Fruit fly (Drosophila melanogaster) whole organism: Measurements from ENCODE around the gene Ptp61F.

ENCODE experiments used
- Dll ChIP-seq: fragments of >200 bp; optimal IDR thresholded peaks from 2 replicates; lab custom pipeline; 2017
- psq ChIP-seq: fragments of >200 bp; optimal IDR thresholded peaks from 2 replicates; lab custom pipeline; 2017
- usp ChIP-seq: fragments of >200 bp; optimal IDR thresholded peaks from 2 replicates; lab custom pipeline; 2017; ENCODE audit warnings: missing biosample characterization, missing genetic modification characterization, mixed read lengths

DNA sequence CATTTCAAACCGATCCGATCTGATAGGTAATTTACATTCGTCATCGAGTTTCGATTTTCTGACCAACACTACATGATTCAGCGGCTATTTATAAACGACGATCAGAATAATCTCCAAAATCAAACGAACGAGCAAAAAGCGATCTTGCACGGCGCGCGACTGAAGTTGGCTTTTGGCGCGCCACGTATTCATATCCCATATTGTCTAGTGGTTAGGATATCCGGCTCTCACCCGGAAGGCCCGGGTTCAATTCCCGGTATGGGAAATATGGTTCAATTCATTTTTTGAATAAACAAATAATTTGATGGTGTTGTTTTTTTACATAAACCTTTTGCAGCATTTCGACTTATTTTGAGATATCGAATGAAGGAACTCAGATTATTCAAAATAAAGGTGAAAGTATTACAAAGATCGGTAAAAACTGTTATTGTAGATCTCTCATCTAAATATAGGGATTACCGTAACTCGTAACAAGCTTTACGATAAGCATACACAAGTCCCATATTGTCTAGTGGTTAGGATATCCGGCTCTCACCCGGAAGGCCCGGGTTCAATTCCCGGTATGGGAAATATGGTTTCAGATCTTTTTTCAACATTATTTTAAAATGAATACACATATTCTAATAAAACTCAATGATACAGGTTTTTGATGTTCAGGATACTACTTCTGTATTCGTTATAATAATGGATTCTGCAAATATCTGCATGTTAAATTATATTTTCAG, 95.2 kb downstream of the Ptp61F start:
- no peak for TF ChIP-seq usp (GFP tag; lab: Kevin White, UChicago)
- no peak for TF ChIP-seq Dll (lab: Kevin White, UChicago)
- TF ChIP-seq psq (lab: Kevin White, UChicago) = no peak
